Worm (Caenorhabditis elegans) whole organism, early embryonic: ENCODE measurements around the gene C45G9.5.
A peak's percentile ranks its signal among the peaks of the same experiment; 100 is the strongest.

Experiments used
- B0310.2 ChIP-seq: sonication (generic microtip); optimal IDR thresholded peaks from 2 replicates; lab custom pipeline; 2016; ENCODE audit warnings: mild to moderate bottlenecking, missing genetic modification characterization, missing compliant biosample characterization
- F13C5.2 ChIP-seq: sonication (generic microtip); optimal IDR thresholded peaks from 2 replicates; lab custom pipeline; 2017; ENCODE audit warnings: mild to moderate bottlenecking, missing genetic modification characterization, inconsistent platforms, missing compliant biosample characterization
- aly-1 ChIP-seq: sonication (generic microtip); optimal IDR thresholded peaks from 2 replicates; lab custom pipeline; 2016; ENCODE audit warnings: missing genetic modification characterization, missing compliant biosample characterization
- ama-1 ChIP-seq: fragments of 150-350 bp; optimal IDR thresholded peaks from 2 replicates; lab custom pipeline; 2014
- ceh-13 ChIP-seq: fragments of 200-800 bp; sonication (Bioruptor generic); optimal IDR thresholded peaks from 2 replicates; lab custom pipeline; 2018; ENCODE audit warnings: mild to moderate bottlenecking, missing genetic modification characterization, missing compliant biosample characterization
- ceh-36 ChIP-seq: sonication (generic microtip); optimal IDR thresholded peaks from 2 replicates; lab custom pipeline; 2016; ENCODE audit warnings: missing genetic modification characterization, inconsistent platforms, missing compliant biosample characterization
- ets-7 ChIP-seq: sonication (generic microtip); optimal IDR thresholded peaks from 2 replicates; lab custom pipeline; 2016; ENCODE audit warnings: missing genotype, missing genetic modification characterization, missing compliant biosample characterization
- flt-1 ChIP-seq: fragments of 200-800 bp; sonication (Bioruptor generic); IDR thresholded peaks from 2 replicates; pipeline ENCODE4 v1.3.6; 2022; ENCODE audit warnings: missing genetic modification characterization, missing compliant biosample characterization
- hmbx-1 ChIP-seq: sonication (generic microtip); optimal IDR thresholded peaks from 2 replicates; lab custom pipeline; 2016; ENCODE audit warnings: mild to moderate bottlenecking, missing genetic modification characterization, missing compliant biosample characterization
- hmg-4 ChIP-seq: fragments of 200-800 bp; sonication (Bioruptor generic); optimal IDR thresholded peaks from 2 replicates; lab custom pipeline; 2018; ENCODE audit warnings: mild to moderate bottlenecking, missing genetic modification characterization, missing compliant biosample characterization
- hnd-1 ChIP-seq: sonication (generic microtip); optimal IDR thresholded peaks from 2 replicates; lab custom pipeline; 2016; ENCODE audit warnings: missing genetic modification characterization, missing compliant biosample characterization
- pes-1 ChIP-seq: fragments of 200-800 bp; sonication (Bioruptor generic); IDR thresholded peaks from 2 replicates; pipeline ENCODE4 v1.3.6; 2022; ENCODE audit warnings: missing genetic modification reagents, missing genetic modification characterization, missing compliant biosample characterization
- scrt-1 ChIP-seq: fragments of 200-800 bp; sonication (Bioruptor generic); IDR thresholded peaks from 2 replicates; pipeline ENCODE4 v1.3.6; 2022; ENCODE audit warnings: missing genetic modification characterization, missing compliant biosample characterization
- sea-1 ChIP-seq: fragments of 200-800 bp; sonication (Bioruptor generic); conservative IDR thresholded peaks from 2 replicates; pipeline ENCODE4 v1.3.6; 2022; ENCODE audit warnings: missing genetic modification characterization, missing compliant biosample characterization
- tbx-11 ChIP-seq: fragments of 200-800 bp; sonication (Bioruptor generic); IDR thresholded peaks from 2 replicates; pipeline ENCODE4 v1.3.6; 2022; ENCODE audit warnings: missing genetic modification characterization, missing compliant biosample characterization
- tbx-37 ChIP-seq: fragments of 200-800 bp; sonication (Bioruptor generic); conservative IDR thresholded peaks from 2 replicates; pipeline ENCODE4 v1.3.6; 2022; ENCODE audit warnings: missing genetic modification reagents, missing genetic modification characterization, missing compliant biosample characterization
- tra-4 ChIP-seq: sonication (generic microtip); optimal IDR thresholded peaks from 2 replicates; lab custom pipeline; 2017; ENCODE audit warnings: missing genetic modification characterization, missing compliant biosample characterization

C45G9.5 gene

ce11 chrIII:5030629-5031028 is 17.3 kb upstream of the C45G9.5 start, which contains the start of gene klp-6:
Gene klp-6, plus strand, starts transcription at chrIII:5030929.
- TF ChIP-seq aly-1 (tag; lab: Kevin White, UChicago) = no peak

- TF ChIP-seq tbx-11 (peak; percentile 90), F13C5.2 (peak; percentile 91), hmbx-1 (peak; percentile 69), aly-1 (tag; lab: Kevin White, UChicago) (peak; percentile 97), flt-1 (GFP tag; lab: Robert Waterston, UW) (peak; percentile 82), tbx-37 (GFP tag; lab: Robert Waterston, UW) (peak; percentile 90), sea-1 (GFP tag; lab: Robert Waterston, UW) (peak; percentile 87), ceh-13 (GFP tag; lab: Kevin White, UChicago) (peak; percentile 81), B0310.2 (tag; lab: Kevin White, UChicago) (peak; percentile 80), pes-1 (GFP tag; lab: Robert Waterston, UW) (peak; percentile 90), tra-4 (tag; lab: Kevin White, UChicago) (peak; percentile 83), ceh-36 (tag; lab: Kevin White, UChicago) (peak; percentile 82), ets-7 (tag; lab: Kevin White, UChicago) (peak; percentile 85), hmg-4 (GFP tag; lab: Kevin White, UChicago) (peak; percentile 97), scrt-1 (peak; percentile 88), hnd-1 (tag; lab: Kevin White, UChicago) (peak; percentile 65)
These were observed 16.5 kb upstream of the C45G9.5 start for ce11 chrIII:5031375-5031836.

ce11 chrIII:5036158-5036557 is 11.8 kb upstream of the C45G9.5 start, which contains the start of gene C45G9.6:
Gene C45G9.6, plus strand, starts transcription at chrIII:5036458.
- no peak for TF ChIP-seq hnd-1 (tag; lab: Kevin White, UChicago)
- TF ChIP-seq tra-4 (tag; lab: Kevin White, UChicago) = no peak
- no peak for TF ChIP-seq ets-7 (tag; lab: Kevin White, UChicago)
- no peak for TF ChIP-seq pes-1 (GFP tag; lab: Robert Waterston, UW)
- TF ChIP-seq F13C5.2 = no peak
- TF ChIP-seq B0310.2 (tag; lab: Kevin White, UChicago) = no peak
- TF ChIP-seq ceh-13 (GFP tag; lab: Kevin White, UChicago) = no peak
- no peak for TF ChIP-seq aly-1 (tag; lab: Kevin White, UChicago)
- no peak for TF ChIP-seq ceh-36 (tag; lab: Kevin White, UChicago)
- TF ChIP-seq hmg-4 (GFP tag; lab: Kevin White, UChicago) = no peak
- no peak for TF ChIP-seq tbx-37 (GFP tag; lab: Robert Waterston, UW)
- no peak for TF ChIP-seq sea-1 (GFP tag; lab: Robert Waterston, UW)
- TF ChIP-seq tbx-11 = no peak
- TF ChIP-seq ama-1 (lab: Kevin White, UChicago) = no peak

- TF ChIP-seq aly-1 (tag; lab: Kevin White, UChicago) (no peak), hnd-1 (tag; lab: Kevin White, UChicago) (no peak), tbx-37 (GFP tag; lab: Robert Waterston, UW) (no peak), hmbx-1 (no peak), flt-1 (GFP tag; lab: Robert Waterston, UW) (no peak), hmg-4 (GFP tag; lab: Kevin White, UChicago) (no peak), scrt-1 (no peak), ama-1 (lab: Kevin White, UChicago) (no peak)
These were observed 5.8 kb upstream of the C45G9.5 start, which contains the start of gene nlp-43 for ce11 chrIII:5042112-5042511. Gene nlp-43, plus strand, starts transcription at chrIII:5042412.

DNA sequence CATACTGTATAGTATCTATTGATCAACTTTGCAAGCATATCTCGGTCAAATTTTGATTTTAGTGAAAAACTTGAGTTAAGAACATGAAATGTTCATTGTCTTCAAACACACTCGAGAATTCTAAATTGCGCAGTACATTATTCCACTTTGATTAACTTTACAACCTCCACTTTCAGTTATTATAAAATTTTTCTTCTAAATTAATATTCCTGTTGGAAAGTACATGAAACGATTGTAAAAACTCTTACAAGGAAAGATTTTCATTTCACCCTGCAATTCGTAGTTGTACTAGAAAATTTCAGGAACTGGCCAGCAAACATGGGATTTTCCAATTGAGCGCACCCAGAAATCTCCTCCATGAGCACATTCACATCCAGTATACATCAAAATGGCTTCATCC is 3.2 kb upstream of the C45G9.5 start, which contains the start of gene C45G9.14:
TSS of gene C45G9.14 (plus strand) at position 301 of the 400 bp plus-strand sequence.
- no peak for TF ChIP-seq ceh-36 (tag; lab: Kevin White, UChicago)
- TF ChIP-seq flt-1 (GFP tag; lab: Robert Waterston, UW) = no peak
- no peak for TF ChIP-seq hmbx-1
- no peak for TF ChIP-seq F13C5.2
- TF ChIP-seq tbx-11 = no peak
- TF ChIP-seq ceh-13 (GFP tag; lab: Kevin White, UChicago) = no peak
- no peak for TF ChIP-seq ama-1 (lab: Kevin White, UChicago)
- no peak for TF ChIP-seq hmg-4 (GFP tag; lab: Kevin White, UChicago)
- no peak for TF ChIP-seq pes-1 (GFP tag; lab: Robert Waterston, UW)
- no peak for TF ChIP-seq aly-1 (tag; lab: Kevin White, UChicago)
- no peak for TF ChIP-seq tbx-37 (GFP tag; lab: Robert Waterston, UW)
- TF ChIP-seq sea-1 (GFP tag; lab: Robert Waterston, UW) = no peak
- TF ChIP-seq ets-7 (tag; lab: Kevin White, UChicago) = no peak
- TF ChIP-seq B0310.2 (tag; lab: Kevin White, UChicago) = no peak
- no peak for TF ChIP-seq tra-4 (tag; lab: Kevin White, UChicago)
- no peak for TF ChIP-seq hnd-1 (tag; lab: Kevin White, UChicago)
- TF ChIP-seq scrt-1 = no peak

- TF ChIP-seq hmbx-1 = no peak
- TF ChIP-seq hmg-4 (GFP tag; lab: Kevin White, UChicago) = no peak
- TF ChIP-seq ets-7 (tag; lab: Kevin White, UChicago) = no peak
These were observed 742 bp upstream of the C45G9.5 start, which contains the start of gene txbp-3 for ce11 chrIII:5047175-5047574. Gene txbp-3, minus strand, starts transcription at chrIII:5047459.

DNA sequence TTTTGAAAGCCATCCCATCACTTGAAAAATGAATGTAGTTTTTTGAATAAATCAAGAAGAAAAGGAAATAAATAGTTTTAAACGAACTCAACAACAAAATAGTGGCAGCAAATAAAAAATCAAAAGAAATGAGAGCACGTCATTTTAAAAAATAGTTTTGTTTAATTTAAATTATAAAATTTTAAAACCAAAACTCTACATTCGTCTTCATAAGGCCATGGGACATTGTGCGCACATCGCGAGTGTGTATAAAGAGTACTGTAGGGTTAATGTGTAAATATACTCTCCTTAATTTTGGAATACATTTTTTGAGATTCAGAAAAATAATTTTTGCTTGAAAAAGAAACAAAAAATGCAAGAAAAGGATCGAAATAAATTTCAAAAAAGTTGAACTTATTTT is 4.0 kb downstream of the C45G9.5 start, which contains the start of gene C45G9.15:
TSS of gene C45G9.15 (minus strand) at position 101 of the 400 bp plus-strand sequence.
- no peak for TF ChIP-seq ets-7 (tag; lab: Kevin White, UChicago)
- TF ChIP-seq B0310.2 (tag; lab: Kevin White, UChicago) = no peak
- no peak for TF ChIP-seq tbx-37 (GFP tag; lab: Robert Waterston, UW)
- no peak for TF ChIP-seq pes-1 (GFP tag; lab: Robert Waterston, UW)
- no peak for TF ChIP-seq hmbx-1
- no peak for TF ChIP-seq scrt-1
- TF ChIP-seq hnd-1 (tag; lab: Kevin White, UChicago) = no peak
- TF ChIP-seq ceh-13 (GFP tag; lab: Kevin White, UChicago) = no peak
- TF ChIP-seq F13C5.2 = no peak
- no peak for TF ChIP-seq sea-1 (GFP tag; lab: Robert Waterston, UW)
- no peak for TF ChIP-seq hmg-4 (GFP tag; lab: Kevin White, UChicago)
